Worm (Caenorhabditis elegans) whole organism, mixed stage, embryonic: ENCODE results near the gene noah-2.

ENCODE experiments used
- ceh-43 ChIP-seq: fragments of 200-800 bp; sonication (Bioruptor generic); optimal IDR thresholded peaks from 2 replicates; lab custom pipeline; 2018; ENCODE audit warnings: mild to moderate bottlenecking, missing genetic modification characterization, moderate library complexity, missing compliant biosample characterization
- lsy-2 ChIP-seq: fragments of 150-350 bp; optimal IDR thresholded peaks from 2 replicates; lab custom pipeline; 2014; ENCODE audit warnings: missing biosample characterization, missing genetic modification characterization
- mab-5 ChIP-seq: fragments of 150-350 bp; optimal IDR thresholded peaks from 2 replicates; lab custom pipeline; 2014; ENCODE audit warnings: missing biosample characterization, missing genetic modification characterization
- sptf-1 ChIP-seq: sonication (generic microtip); optimal IDR thresholded peaks from 2 replicates; lab custom pipeline; 2017; ENCODE audit warnings: mild to moderate bottlenecking, missing genetic modification characterization, moderate library complexity, missing compliant biosample characterization
- ztf-11 ChIP-seq: fragments of 150-350 bp; optimal IDR thresholded peaks from 2 replicates; lab custom pipeline; 2014; ENCODE audit warnings: missing biosample characterization, missing genetic modification characterization

ce11 chrIV:14115556-14115955 lies 24.5 kb downstream of the noah-2 start:
- TF ChIP-seq ceh-43 (GFP tag; lab: Kevin White, UChicago) = no peak
- no peak for TF ChIP-seq mab-5 (tag; lab: Kevin White, UChicago)
- TF ChIP-seq sptf-1 (tag; lab: Kevin White, UChicago) = no peak
- TF ChIP-seq ztf-11 (tag; lab: Kevin White, UChicago) = no peak
- no peak for TF ChIP-seq lsy-2 (tag; lab: Kevin White, UChicago)
